Worm (Caenorhabditis elegans) whole organism, late embryonic: ENCODE results near the gene btb-7.

ENCODE experiments used
- C08G9.2 ChIP-seq: sonication (generic microtip); optimal IDR thresholded peaks from 2 replicates; lab custom pipeline; 2016; ENCODE audit warnings: mild to moderate bottlenecking, missing genetic modification characterization, moderate library complexity, missing compliant biosample characterization
- C38D4.7 ChIP-seq: fragments of 200-800 bp; sonication (Bioruptor generic); optimal IDR thresholded peaks from 2 replicates; lab custom pipeline; 2018; ENCODE audit warnings: mild to moderate bottlenecking, missing genetic modification characterization, moderate library complexity, missing compliant biosample characterization
- F13H6.1 ChIP-seq: sonication (generic microtip); optimal IDR thresholded peaks from 2 replicates; lab custom pipeline; 2016; ENCODE audit warnings: missing genetic modification characterization, missing compliant biosample characterization
- T23F11.4 ChIP-seq: fragments of 200-800 bp; sonication (Bioruptor generic); optimal IDR thresholded peaks from 2 replicates; lab custom pipeline; 2018; ENCODE audit warnings: mild to moderate bottlenecking, missing genetic modification characterization, missing compliant biosample characterization
- ahr-1 ChIP-seq: sonication (generic microtip); optimal IDR thresholded peaks from 2 replicates; lab custom pipeline; 2016; ENCODE audit warnings: missing genetic modification characterization, missing compliant biosample characterization
- ama-1 ChIP-seq: fragments of 150-350 bp; optimal IDR thresholded peaks from 2 replicates; lab custom pipeline; 2014
- ceh-18 ChIP-seq: sonication (generic microtip); optimal IDR thresholded peaks from 2 replicates; lab custom pipeline; 2016; ENCODE audit warnings: missing genetic modification characterization, missing compliant biosample characterization
- ceh-19 ChIP-seq: fragments of 200-800 bp; sonication (Bioruptor generic); optimal IDR thresholded peaks from 2 replicates; lab custom pipeline; 2018; ENCODE audit warnings: mild to moderate bottlenecking, missing genetic modification characterization, missing compliant biosample characterization
- ceh-31 ChIP-seq: sonication (generic microtip); optimal IDR thresholded peaks from 2 replicates; lab custom pipeline; 2016; ENCODE audit warnings: missing genetic modification characterization, missing compliant biosample characterization
- ceh-34 ChIP-seq: sonication (generic microtip); optimal IDR thresholded peaks from 2 replicates; lab custom pipeline; 2016; ENCODE audit warnings: mild to moderate bottlenecking, missing genetic modification characterization, missing compliant biosample characterization
- ceh-45 ChIP-seq: fragments of 200-800 bp; sonication (Bioruptor generic); IDR thresholded peaks from 2 replicates; pipeline ENCODE4 v1.3.6; 2022; ENCODE audit warnings: missing genetic modification reagents, missing genetic modification characterization, missing compliant biosample characterization
- ceh-48 ChIP-seq: sonication (generic microtip); optimal IDR thresholded peaks from 2 replicates; lab custom pipeline; 2016; ENCODE audit warnings: missing genetic modification characterization, inconsistent platforms, missing compliant biosample characterization
- ceh-6 ChIP-seq: fragments of 200-800 bp; sonication (Bioruptor generic); optimal IDR thresholded peaks from 2 replicates; lab custom pipeline; 2018; ENCODE audit warnings: mild to moderate bottlenecking, missing genetic modification characterization, missing compliant biosample characterization
- ceh-9 ChIP-seq: sonication (generic microtip); optimal IDR thresholded peaks from 2 replicates; lab custom pipeline; 2016; ENCODE audit warnings: mild to moderate bottlenecking, missing genetic modification characterization, inconsistent platforms, missing compliant biosample characterization
- che-1 ChIP-seq: sonication (generic microtip); optimal IDR thresholded peaks from 2 replicates; lab custom pipeline; 2016; ENCODE audit warnings: mild to moderate bottlenecking, missing genetic modification characterization, missing compliant biosample characterization
- dmd-4 ChIP-seq: sonication (generic microtip); optimal IDR thresholded peaks from 2 replicates; lab custom pipeline; 2016; ENCODE audit warnings: borderline replicate concordance, missing genetic modification characterization, missing compliant biosample characterization
- elt-4 ChIP-seq: sonication (generic microtip); optimal IDR thresholded peaks from 2 replicates; lab custom pipeline; 2016; ENCODE audit warnings: missing genetic modification characterization, missing compliant biosample characterization
- ets-4 ChIP-seq: sonication (generic microtip); optimal IDR thresholded peaks from 2 replicates; lab custom pipeline; 2016; ENCODE audit warnings: missing genetic modification characterization, missing compliant biosample characterization
- fkh-6 ChIP-seq: sonication (generic microtip); optimal IDR thresholded peaks from 2 replicates; lab custom pipeline; 2016; ENCODE audit warnings: missing genetic modification characterization, missing compliant biosample characterization
- gmeb-2 ChIP-seq: sonication (generic microtip); optimal IDR thresholded peaks from 2 replicates; lab custom pipeline; 2016; ENCODE audit warnings: missing genetic modification characterization, inconsistent platforms, missing compliant biosample characterization
- hlh-13 ChIP-seq: fragments of 200-800 bp; sonication (Bioruptor generic); optimal IDR thresholded peaks from 2 replicates; lab custom pipeline; 2018; ENCODE audit warnings: mild to moderate bottlenecking, missing genetic modification characterization, missing compliant biosample characterization
- nfya-1 ChIP-seq: sonication (generic microtip); optimal IDR thresholded peaks from 2 replicates; lab custom pipeline; 2017; ENCODE audit warnings: missing genetic modification characterization, mild to moderate bottlenecking, missing compliant biosample characterization, antibody characterized with exemption, moderate library complexity
- nhr-11 ChIP-seq: fragments of 150-350 bp; optimal IDR thresholded peaks from 2 replicates; lab custom pipeline; 2014; ENCODE audit warnings: missing biosample characterization, missing genetic modification characterization
- nhr-232 ChIP-seq: sonication (generic microtip); optimal IDR thresholded peaks from 2 replicates; lab custom pipeline; 2016; ENCODE audit warnings: missing genetic modification characterization, missing compliant biosample characterization
- npax-4 ChIP-seq: sonication (generic microtip); optimal IDR thresholded peaks from 2 replicates; lab custom pipeline; 2016; ENCODE audit warnings: missing genetic modification characterization, missing compliant biosample characterization
- odd-2 ChIP-seq: sonication (generic microtip); optimal IDR thresholded peaks from 2 replicates; lab custom pipeline; 2017; ENCODE audit warnings: antibody characterized with exemption, mild to moderate bottlenecking, missing genetic modification characterization, missing compliant biosample characterization
- pag-3 ChIP-seq: sonication (generic microtip); optimal IDR thresholded peaks from 2 replicates; lab custom pipeline; 2016; ENCODE audit warnings: missing compliant biosample characterization, missing genetic modification characterization, borderline replicate concordance
- pax-1 ChIP-seq: fragments of 150-350 bp; optimal IDR thresholded peaks from 2 replicates; lab custom pipeline; 2014; ENCODE audit warnings: missing biosample characterization, missing genetic modification characterization
- pha-2 ChIP-seq: sonication (generic microtip); optimal IDR thresholded peaks from 2 replicates; lab custom pipeline; 2017; ENCODE audit warnings: mild to moderate bottlenecking, missing genetic modification characterization, missing compliant biosample characterization
- pha-4 ChIP-seq: fragments of 150-350 bp; optimal IDR thresholded peaks from 2 replicates; lab custom pipeline; 2018; ENCODE audit warnings: missing biosample characterization, missing genetic modification reagents, missing genetic modification characterization
- pqm-1 ChIP-seq: sonication (generic microtip); optimal IDR thresholded peaks from 2 replicates; lab custom pipeline; 2016; ENCODE audit warnings: missing genetic modification characterization, missing compliant biosample characterization
- ref-2 ChIP-seq: sonication (generic microtip); optimal IDR thresholded peaks from 2 replicates; lab custom pipeline; 2016; ENCODE audit warnings: missing genetic modification characterization, missing compliant biosample characterization
- rnt-1 ChIP-seq: sonication (generic microtip); optimal IDR thresholded peaks from 2 replicates; lab custom pipeline; 2016; ENCODE audit warnings: missing genetic modification characterization, missing compliant biosample characterization
- sox-2 ChIP-seq: fragments of 200-800 bp; sonication (Bioruptor generic); IDR thresholded peaks from 2 replicates; pipeline ENCODE4 v1.3.6; 2022; ENCODE audit warnings: missing genetic modification reagents, missing genetic modification characterization, missing compliant biosample characterization
- tbx-2 ChIP-seq: sonication (generic microtip); optimal IDR thresholded peaks from 2 replicates; lab custom pipeline; 2016; ENCODE audit warnings: missing genetic modification characterization, missing compliant biosample characterization
- tbx-7 ChIP-seq: sonication (generic microtip); optimal IDR thresholded peaks from 2 replicates; lab custom pipeline; 2016; ENCODE audit warnings: missing genotype, missing genetic modification characterization, missing compliant biosample characterization
- unc-3 ChIP-seq, 2 experiments: fragments of 200-800 bp in 1 of 2; sonication (Bioruptor generic) in 1 of 2; sonication (generic microtip) in 1 of 2; conservative IDR thresholded peaks in 1 of 2; optimal IDR thresholded peaks in 1 of 2; 2 replicates each; pipeline versions ENCODE4 v1.3.6 to Lab custom; 2016 to 2022; ENCODE audit warnings: missing compliant biosample characterization in 2 of 2, missing genetic modification characterization in 2 of 2, missing genetic modification reagents in 1 of 2
- unc-42 ChIP-seq: sonication (generic microtip); optimal IDR thresholded peaks from 2 replicates; lab custom pipeline; 2016; ENCODE audit warnings: missing genotype, missing genetic modification characterization, missing compliant biosample characterization
- unc-55 ChIP-seq: sonication (generic microtip); optimal IDR thresholded peaks from 2 replicates; lab custom pipeline; 2017; ENCODE audit warnings: missing biosample characterization, missing genetic modification reagents, missing genetic modification characterization
- ztf-16 ChIP-seq: sonication (generic microtip); optimal IDR thresholded peaks from 2 replicates; lab custom pipeline; 2017; ENCODE audit warnings: missing genetic modification characterization, missing compliant biosample characterization

The btb-7 gene

ce11 chrII:1703363-1703762 is 9.7 kb upstream of the btb-7 start, which contains the start of gene fbxb-47:
fbxb-47 (minus strand) TSS chrII:1703463.
- no peak for TF ChIP-seq T23F11.4
- no peak for TF ChIP-seq ahr-1
- TF ChIP-seq ceh-18 (tag; lab: Kevin White, UChicago): no peak
- no peak for TF ChIP-seq pax-1 (tag; lab: Kevin White, UChicago)
- no peak for TF ChIP-seq C38D4.7 (GFP tag; lab: Kevin White, UChicago)
- no peak for TF ChIP-seq pha-4
- TF ChIP-seq gmeb-2 (tag; lab: Kevin White, UChicago): no peak
- TF ChIP-seq tbx-7: no peak
- TF ChIP-seq unc-42 (tag; lab: Kevin White, UChicago): no peak
- no peak for TF ChIP-seq dmd-4 (tag; lab: Kevin White, UChicago)
- TF ChIP-seq ceh-19 (GFP tag; lab: Kevin White, UChicago): no peak
- TF ChIP-seq pha-2 (tag; lab: Kevin White, UChicago): no peak
- no peak for TF ChIP-seq pag-3

DNA sequence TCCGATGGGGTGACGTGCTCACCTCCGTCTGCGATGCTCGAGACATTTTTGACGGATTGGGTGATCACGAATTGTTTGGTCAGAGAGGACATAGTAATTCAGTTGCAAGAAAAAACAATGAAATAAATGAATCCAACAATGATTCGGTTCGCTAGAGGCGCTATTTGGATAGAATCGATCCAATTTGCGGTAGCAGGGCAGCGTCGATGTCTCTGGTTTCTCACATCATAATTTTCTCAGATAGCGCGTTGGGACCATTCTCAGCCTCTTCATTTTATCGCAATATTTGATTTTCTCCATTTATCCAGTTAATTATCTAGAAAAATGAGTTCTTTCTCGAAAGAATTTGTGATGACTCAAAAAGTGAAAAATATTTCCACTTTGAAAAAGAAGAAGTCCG is 6.7 kb upstream of the btb-7 start, which contains the start of gene sdz-18:
Gene sdz-18 (minus strand): TSS at position 101 of the 400 bp plus-strand sequence.
- TF ChIP-seq ceh-34 (tag; lab: Kevin White, UChicago) (no peak), pax-1 (tag; lab: Kevin White, UChicago) (no peak), tbx-2 (no peak), pqm-1 (tag; lab: Kevin White, UChicago) (no peak), nfya-1 (tag; lab: Kevin White, UChicago) (no peak), ets-4 (tag; lab: Kevin White, UChicago) (no peak), ceh-9 (tag; lab: Kevin White, UChicago) (no peak), C08G9.2 (no peak), ceh-31 (no peak), hlh-13 (no peak), F13H6.1 (tag; lab: Kevin White, UChicago) (no peak), che-1 (tag; lab: Kevin White, UChicago) (no peak), ref-2 (no peak), ama-1 (lab: Kevin White, UChicago) (no peak), tbx-7 (no peak)
- TF ChIP-seq, all 69 proteins: peak for 0

- no peak for TF ChIP-seq nhr-11
- no peak for TF ChIP-seq nhr-232 (tag; lab: Kevin White, UChicago)
- TF ChIP-seq ceh-6 (GFP tag; lab: Kevin White, UChicago): no peak
- TF ChIP-seq, all 69 proteins: peak for 0
Measured at ce11 chrII:1709959-1710358, 3.1 kb upstream of the btb-7 start, which contains the start of gene fbxa-184. fbxa-184 (plus strand) TSS chrII:1710259.

DNA sequence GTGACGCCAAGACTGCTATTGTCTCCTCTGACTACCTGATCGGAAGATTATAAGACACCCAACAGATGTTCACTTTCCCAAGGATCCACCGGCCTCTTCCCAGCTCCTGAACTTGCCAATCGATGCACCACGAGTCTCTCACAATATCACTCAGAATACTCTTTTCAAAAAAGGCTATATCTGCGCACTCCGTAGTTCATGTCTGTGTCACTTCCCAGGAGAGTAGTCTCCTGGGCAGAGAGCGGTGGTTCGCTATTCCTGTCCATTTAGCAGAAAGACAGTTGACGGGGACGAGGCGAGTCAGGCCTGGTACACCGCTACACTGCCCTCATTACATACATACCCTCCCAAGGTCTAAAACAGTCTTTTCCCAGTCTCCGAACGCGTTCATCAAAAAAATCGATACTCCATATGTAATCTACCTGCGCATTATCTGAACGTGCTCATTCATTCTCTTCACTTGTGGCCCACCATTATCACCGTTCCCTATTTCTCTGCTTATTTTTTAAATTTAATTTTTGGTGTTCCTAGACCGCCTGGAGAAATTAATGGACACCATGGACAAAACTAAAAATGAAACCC is 1.8 kb downstream of the btb-7 start, which contains the start of gene btb-6:
Gene btb-6 (plus strand): TSS at position 532 of the 582 bp plus-strand sequence.
- no peak for TF ChIP-seq ztf-16 (tag; lab: Kevin White, UChicago)
- no peak for TF ChIP-seq ets-4 (tag; lab: Kevin White, UChicago)
- no peak for TF ChIP-seq elt-4 (tag; lab: Kevin White, UChicago)
- TF ChIP-seq ref-2: no peak
- no peak for TF ChIP-seq npax-4 (tag; lab: Kevin White, UChicago)
- TF ChIP-seq ceh-48: no peak

- TF ChIP-seq fkh-6 (no peak), rnt-1 (tag; lab: Kevin White, UChicago) (no peak), ceh-45 (GFP tag; lab: Robert Waterston, UW) (no peak), C38D4.7 (GFP tag; lab: Kevin White, UChicago) (no peak), unc-55 (no peak), unc-3 (GFP tag; conservative IDR thresholded peaks at IDR 0.05; lab: Robert Waterston, UW) (no peak), unc-3 (tag; optimal IDR thresholded peaks at IDR 0.05; lab: Kevin White, UChicago) (no peak), ceh-34 (tag; lab: Kevin White, UChicago) (no peak), odd-2 (no peak), sox-2 (GFP tag; lab: Robert Waterston, UW) (no peak)
Measured at ce11 chrII:1719153-1719552, 6.1 kb downstream of the btb-7 start, which contains the start of gene fbxb-48. fbxb-48 (minus strand) TSS chrII:1719253.
